Worm (Caenorhabditis elegans): ENCODE results near the gene lim-6.

DNA sequence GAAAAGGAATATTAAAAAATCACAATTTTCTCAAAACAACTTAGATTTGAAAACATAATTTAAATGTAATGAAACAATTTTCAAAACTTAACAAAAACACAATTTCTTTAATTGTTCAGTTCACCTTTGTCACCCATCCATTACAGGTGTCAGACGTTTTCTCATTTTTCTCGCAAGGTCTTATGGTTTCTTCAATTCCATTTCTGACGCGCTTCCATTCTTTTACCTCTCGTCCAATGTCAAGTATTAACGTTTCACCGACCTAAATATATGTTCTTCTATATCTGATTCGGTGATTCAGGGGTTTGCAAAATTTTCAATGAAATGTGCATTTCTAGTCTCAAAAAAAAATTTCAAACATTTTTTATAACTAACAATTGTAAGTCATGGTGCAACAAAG, 51.2 kb downstream of the lim-6 start:
- TF ChIP-seq scrt-1 (GFP tag; IDR thresholded peaks at IDR 0.05) = no peak
- TF ChIP-seq pes-1 (GFP tag; IDR thresholded peaks at IDR 0.05) = no peak
- no peak for TF ChIP-seq ceh-36 (tag; optimal IDR thresholded peaks at IDR 0.05)
- no peak for TF ChIP-seq B0310.2 (tag; optimal IDR thresholded peaks at IDR 0.05)
- TF ChIP-seq ama-1 (optimal IDR thresholded peaks at IDR 0.05) = no peak
- no peak for TF ChIP-seq hmbx-1 (tag; optimal IDR thresholded peaks at IDR 0.05)
- TF ChIP-seq tra-4 (tag; optimal IDR thresholded peaks at IDR 0.05) = no peak
- TF ChIP-seq sea-1 (GFP tag; conservative IDR thresholded peaks at IDR 0.05) = no peak
- no peak for TF ChIP-seq flt-1 (GFP tag; IDR thresholded peaks at IDR 0.05)
- no peak for TF ChIP-seq hnd-1 (tag; optimal IDR thresholded peaks at IDR 0.05)

All from whole organism, early embryonic.